Worm (Caenorhabditis elegans) whole organism, L1 larva: ENCODE data around the gene srx-58.

Experiments used
- Y116A8C.19 ChIP-seq: sonication (generic microtip); optimal IDR thresholded peaks from 2 replicates; lab custom pipeline; 2016; ENCODE audit warnings: missing compliant biosample characterization, missing genetic modification characterization, borderline replicate concordance
- aly-2 ChIP-seq: fragments of 150-350 bp; optimal IDR thresholded peaks from 2 replicates; lab custom pipeline; 2014; ENCODE audit warnings: missing biosample characterization, missing genetic modification characterization
- ama-1 ChIP-seq: fragments of 150-350 bp; optimal IDR thresholded peaks from 2 replicates; lab custom pipeline; 2014
- ceh-63 ChIP-seq: fragments of 200-800 bp; sonication (Bioruptor generic); optimal IDR thresholded peaks from 2 replicates; lab custom pipeline; 2018; ENCODE audit warnings: mild to moderate bottlenecking, missing genetic modification characterization, missing compliant biosample characterization
- ceh-82 ChIP-seq, 3 experiments: fragments of 150-350 bp in 1 of 3; sonication (generic microtip) in 2 of 3; optimal IDR thresholded peaks; 2 replicates each; lab custom pipeline; 2014 to 2017; ENCODE audit warnings: missing biosample characterization in 3 of 3, missing genetic modification characterization in 3 of 3
- ceh-88 ChIP-seq: fragments of 200-800 bp; sonication (Bioruptor generic); IDR thresholded peaks from 2 replicates; pipeline ENCODE4 v1.3.6; 2022; ENCODE audit warnings: missing genetic modification characterization, missing compliant biosample characterization
- ces-1 ChIP-seq: fragments of 150-350 bp; optimal IDR thresholded peaks from 2 replicates; lab custom pipeline; 2014; ENCODE audit warnings: missing biosample characterization, missing genetic modification reagents, missing genetic modification characterization
- dsc-1 ChIP-seq: sonication (generic microtip); optimal IDR thresholded peaks from 2 replicates; lab custom pipeline; 2016; ENCODE audit warnings: mild to moderate bottlenecking, missing genetic modification characterization, missing compliant biosample characterization
- efl-1 ChIP-seq, 4 experiments: fragments of 150-350 bp; optimal IDR thresholded peaks in 3 of 4; peaks in 1 of 4; 1 replicate in 1 of 4; 2 replicates in 3 of 4; lab custom pipeline; 2014; ENCODE audit warnings: missing biosample characterization in 2 of 4, missing genetic modification characterization in 2 of 4, missing genetic modification reagents in 2 of 4
- efl-3 ChIP-seq: fragments of 200-800 bp; sonication (Bioruptor generic); optimal IDR thresholded peaks from 2 replicates; lab custom pipeline; 2018; ENCODE audit warnings: mild to moderate bottlenecking, missing genetic modification characterization, missing compliant biosample characterization
- elt-2 ChIP-seq: sonication (generic microtip); optimal IDR thresholded peaks from 2 replicates; lab custom pipeline; 2016; ENCODE audit warnings: missing genetic modification characterization, mild to moderate bottlenecking, inconsistent platforms, missing compliant biosample characterization, missing genetic modification reagents
- fkh-4 ChIP-seq: sonication (generic microtip); optimal IDR thresholded peaks from 2 replicates; lab custom pipeline; 2016; ENCODE audit warnings: missing compliant biosample characterization, missing genetic modification characterization, borderline replicate concordance
- fkh-8 ChIP-seq: sonication (generic microtip); optimal IDR thresholded peaks from 2 replicates; lab custom pipeline; 2016; ENCODE audit warnings: mild to moderate bottlenecking, missing genetic modification characterization, missing compliant biosample characterization
- hpl-2 ChIP-seq: fragments of 150-350 bp; optimal IDR thresholded peaks from 2 replicates; lab custom pipeline; 2014; ENCODE audit warnings: missing biosample characterization, missing genetic modification reagents, missing genetic modification characterization
- jun-1 ChIP-seq: fragments of 150-350 bp; optimal IDR thresholded peaks from 2 replicates; lab custom pipeline; 2014; ENCODE audit warnings: missing biosample characterization, missing genetic modification reagents, missing genetic modification characterization
- lin-13 ChIP-seq: fragments of 150-350 bp; optimal IDR thresholded peaks from 2 replicates; lab custom pipeline; 2014; ENCODE audit warnings: missing biosample characterization, missing genetic modification reagents, missing genetic modification characterization
- lin-14 ChIP-seq: fragments of 200-800 bp; sonication (Bioruptor generic); optimal IDR thresholded peaks from 2 replicates; lab custom pipeline; 2018; ENCODE audit warnings: mild to moderate bottlenecking, missing genetic modification characterization, moderate library complexity, missing compliant biosample characterization
- lin-35 ChIP-seq, 2 experiments: fragments of 150-350 bp; optimal IDR thresholded peaks; 2 replicates each; lab custom pipeline; 2014; ENCODE audit warnings: missing biosample characterization in 2 of 2, missing genetic modification characterization in 2 of 2, missing genetic modification reagents in 2 of 2
- lir-3 ChIP-seq: sonication (generic microtip); optimal IDR thresholded peaks from 2 replicates; lab custom pipeline; 2016; ENCODE audit warnings: mild to moderate bottlenecking, missing genetic modification characterization, moderate library complexity, missing compliant biosample characterization; ENCODE audit not compliant: poor library complexity
- mab-9 ChIP-seq: fragments of 200-800 bp; sonication (Bioruptor generic); IDR thresholded peaks from 2 replicates; pipeline ENCODE4 v1.3.6; 2022; ENCODE audit warnings: missing genetic modification reagents, missing genetic modification characterization, missing compliant biosample characterization
- mdl-1 ChIP-seq, 2 experiments: fragments of 150-350 bp; optimal IDR thresholded peaks; 2 replicates each; lab custom pipeline; 2014 to 2017; ENCODE audit warnings: missing biosample characterization in 2 of 2, missing genetic modification characterization in 2 of 2, inconsistent platforms in 1 of 2
- mep-1 ChIP-seq: fragments of 150-350 bp; optimal IDR thresholded peaks from 2 replicates; lab custom pipeline; 2014; ENCODE audit warnings: missing biosample characterization, missing genetic modification characterization
- nhr-12 ChIP-seq: sonication (generic microtip); optimal IDR thresholded peaks from 2 replicates; lab custom pipeline; 2017; ENCODE audit warnings: missing biosample characterization, missing genetic modification characterization
- nhr-19 ChIP-seq: fragments of 200-800 bp; sonication (Bioruptor generic); conservative IDR thresholded peaks from 2 replicates; pipeline ENCODE4 v1.3.6; 2022; ENCODE audit warnings: missing genetic modification characterization, missing compliant biosample characterization
- nhr-20 ChIP-seq: sonication (generic microtip); optimal IDR thresholded peaks from 2 replicates; lab custom pipeline; 2016; ENCODE audit warnings: mild to moderate bottlenecking, missing genetic modification characterization, missing compliant biosample characterization
- nhr-28 ChIP-seq: fragments of 150-350 bp; optimal IDR thresholded peaks from 2 replicates; lab custom pipeline; 2014; ENCODE audit warnings: missing biosample characterization, missing genetic modification characterization
- nhr-76 ChIP-seq: sonication (generic microtip); optimal IDR thresholded peaks from 2 replicates; lab custom pipeline; 2017; ENCODE audit warnings: missing biosample characterization, missing genetic modification characterization
- nhr-77 ChIP-seq: fragments of 150-350 bp; optimal IDR thresholded peaks from 2 replicates; lab custom pipeline; 2014; ENCODE audit warnings: missing biosample characterization, missing genetic modification characterization
- nhr-84 ChIP-seq: sonication (generic microtip); optimal IDR thresholded peaks from 2 replicates; lab custom pipeline; 2017; ENCODE audit warnings: missing biosample characterization, missing genetic modification characterization
- nhr-85 ChIP-seq: sonication (generic microtip); peaks from one replicate; lab custom pipeline; 2016; ENCODE audit warnings: missing genetic modification characterization, inconsistent platforms, missing compliant biosample characterization
- nhr-90 ChIP-seq: sonication (generic microtip); optimal IDR thresholded peaks from 2 replicates; lab custom pipeline; 2016; ENCODE audit warnings: mild to moderate bottlenecking, missing genetic modification characterization, missing compliant biosample characterization; ENCODE audit not compliant: poor library complexity
- pag-3 ChIP-seq: sonication (generic microtip); optimal IDR thresholded peaks from 2 replicates; lab custom pipeline; 2017; ENCODE audit warnings: missing genetic modification characterization, mild to moderate bottlenecking, missing compliant biosample characterization, antibody characterized with exemption, borderline replicate concordance; ENCODE audit not compliant: insufficient read depth
- pax-3 ChIP-seq: fragments of 200-800 bp; sonication (Bioruptor generic); optimal IDR thresholded peaks from 2 replicates; lab custom pipeline; 2018; ENCODE audit warnings: mild to moderate bottlenecking, missing genetic modification characterization, moderate library complexity, missing compliant biosample characterization
- pqm-1 ChIP-seq: sonication (generic microtip); optimal IDR thresholded peaks from 3 replicates; lab custom pipeline; 2017; ENCODE audit warnings: missing biosample characterization, missing genetic modification characterization
- snu-23 ChIP-seq: sonication (generic microtip); optimal IDR thresholded peaks from 2 replicates; lab custom pipeline; 2016; ENCODE audit warnings: missing genetic modification characterization, missing compliant biosample characterization
- sup-37 ChIP-seq: fragments of 200-800 bp; sonication (Bioruptor generic); optimal IDR thresholded peaks from 2 replicates; lab custom pipeline; 2018; ENCODE audit warnings: mild to moderate bottlenecking, missing genetic modification characterization, missing compliant biosample characterization
- tlp-1 ChIP-seq: fragments of 150-350 bp; optimal IDR thresholded peaks from 2 replicates; lab custom pipeline; 2014; ENCODE audit warnings: missing biosample characterization, missing genetic modification characterization
- unc-130 ChIP-seq: fragments of 150-350 bp; optimal IDR thresholded peaks from 2 replicates; lab custom pipeline; 2017; ENCODE audit warnings: missing biosample characterization, missing genetic modification characterization, inconsistent platforms
- unc-30 ChIP-seq: sonication (generic microtip); optimal IDR thresholded peaks from 2 replicates; lab custom pipeline; 2017; ENCODE audit warnings: missing biosample characterization, missing genetic modification characterization
- unc-62 ChIP-seq: fragments of 150-350 bp; optimal IDR thresholded peaks from 2 replicates; lab custom pipeline; 2014; ENCODE audit warnings: missing biosample characterization, missing genetic modification reagents, missing genetic modification characterization
- unc-86 ChIP-seq: sonication (generic microtip); optimal IDR thresholded peaks from 2 replicates; lab custom pipeline; 2016; ENCODE audit warnings: missing genetic modification characterization, missing compliant biosample characterization
- unc-98 ChIP-seq: fragments of 200-800 bp; sonication (Bioruptor generic); IDR thresholded peaks from 2 replicates; pipeline ENCODE4 v1.3.6; 2022; ENCODE audit warnings: missing genetic modification characterization, missing compliant biosample characterization
- vab-15 ChIP-seq: sonication (generic microtip); optimal IDR thresholded peaks from 2 replicates; lab custom pipeline; 2017; ENCODE audit warnings: missing genotype, mild to moderate bottlenecking, missing genetic modification characterization, missing compliant biosample characterization
- zip-4 ChIP-seq: fragments of 200-800 bp; sonication (Bioruptor generic); optimal IDR thresholded peaks from 2 replicates; lab custom pipeline; 2018; ENCODE audit warnings: mild to moderate bottlenecking, missing genetic modification characterization, moderate library complexity, missing compliant biosample characterization

The srx-58 gene

DNA sequence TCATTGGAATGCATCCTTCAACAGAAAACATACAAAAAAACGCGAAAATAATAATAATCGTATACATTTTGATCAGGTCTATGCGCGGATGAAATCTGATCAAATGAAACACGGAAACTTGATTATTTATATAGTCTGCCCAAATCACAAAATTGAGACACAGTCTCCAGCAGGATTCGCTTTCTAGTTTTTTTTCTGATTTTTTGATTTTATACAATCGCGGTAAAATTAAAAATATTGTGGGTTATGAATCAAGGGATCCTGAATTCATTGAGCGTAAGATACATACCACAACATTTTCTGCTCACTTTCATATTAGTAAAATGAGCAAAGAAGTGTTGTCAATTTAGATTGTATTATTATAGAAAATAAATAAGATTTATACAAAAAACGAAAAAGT is 3.4 kb upstream of the srx-58 start, which contains the start of gene clec-230:
clec-230 (minus strand) TSS at position 101 of the 400 bp plus-strand sequence.
- TF ChIP-seq pax-3 (tag; lab: Kevin White, UChicago): no peak
- no peak for TF ChIP-seq efl-3
- TF ChIP-seq lir-3 (tag; lab: Kevin White, UChicago): no peak
- TF ChIP-seq ama-1 (lab: Kevin White, UChicago): no peak
- no peak for TF ChIP-seq hpl-2 (GFP tag; lab: Kevin White, UChicago)
- no peak for TF ChIP-seq efl-1 (optimal IDR thresholded peaks at IDR 0.05; lab: Kevin White, UChicago)
- no peak for TF ChIP-seq efl-1 (GFP tag; optimal IDR thresholded peaks at IDR 0.05 in 1 of 2; lab: Kevin White, UChicago)
- TF ChIP-seq fkh-4 (tag; lab: Kevin White, UChicago): no peak
- TF ChIP-seq pag-3 (tag; lab: Kevin White, UChicago): no peak
- no peak for TF ChIP-seq nhr-76 (tag; lab: Kevin White, UChicago)
- TF ChIP-seq dsc-1 (tag; lab: Kevin White, UChicago): no peak
- TF ChIP-seq unc-30: no peak
- no peak for TF ChIP-seq lin-13
- no peak for TF ChIP-seq mab-9
- TF ChIP-seq nhr-28 (tag; lab: Kevin White, UChicago): no peak
- no peak for TF ChIP-seq ceh-88 (GFP tag; lab: Robert Waterston, UW)
- TF ChIP-seq nhr-85 (tag; lab: Kevin White, UChicago): no peak
- no peak for TF ChIP-seq sup-37 (GFP tag; lab: Kevin White, UChicago)
- TF ChIP-seq lin-14 (GFP tag; lab: Kevin White, UChicago): no peak
- no peak for TF ChIP-seq nhr-77 (tag; lab: Kevin White, UChicago)

- TF ChIP-seq ceh-63 (GFP tag; lab: Kevin White, UChicago) (no peak), pag-3 (tag; lab: Kevin White, UChicago) (no peak), Y116A8C.19 (no peak), ama-1 (lab: Kevin White, UChicago) (no peak), jun-1 (no peak), mdl-1 (tag; optimal IDR thresholded peaks at IDR 0.05; lab: Kevin White, UChicago) (no peak), lin-35 (GFP tag; optimal IDR thresholded peaks at IDR 0.05; lab: Kevin White, UChicago) (no peak), efl-1 (optimal IDR thresholded peaks at IDR 0.05; lab: Kevin White, UChicago) (no peak), efl-1 (GFP tag; optimal IDR thresholded peaks at IDR 0.05 in 1 of 2; lab: Kevin White, UChicago) (no peak), nhr-28 (tag; lab: Kevin White, UChicago) (no peak), unc-30 (no peak), ces-1 (GFP tag; lab: Kevin White, UChicago) (no peak), nhr-12 (tag; lab: Kevin White, UChicago) (no peak), snu-23 (GFP tag; lab: Kevin White, UChicago) (no peak), nhr-84 (tag; lab: Kevin White, UChicago) (no peak)
These were observed 1.9 kb upstream of the srx-58 start, which contains the start of gene clec-231 for ce11 chrV:15350615-15351014. Gene clec-231, minus strand, starts transcription at chrV:15350715.

- TF ChIP-seq lin-35 (GFP tag; optimal IDR thresholded peaks at IDR 0.05; lab: Kevin White, UChicago) (peak in 1 of 2 experiments; percentile 42), unc-62 (GFP tag; lab: Kevin White, UChicago) (no peak), unc-98 (GFP tag; lab: Robert Waterston, UW) (no peak), fkh-8 (no peak), unc-130 (tag; lab: Kevin White, UChicago) (no peak), mab-9 (no peak), zip-4 (no peak), tlp-1 (no peak), ces-1 (GFP tag; lab: Kevin White, UChicago) (no peak), efl-1 (optimal IDR thresholded peaks at IDR 0.05; lab: Kevin White, UChicago) (no peak), efl-1 (GFP tag; optimal IDR thresholded peaks at IDR 0.05 in 1 of 2; lab: Kevin White, UChicago) (peak in 1 of 2 experiments; percentile 44), mep-1 (tag; lab: Kevin White, UChicago) (no peak), pqm-1 (tag; lab: Kevin White, UChicago) (peak; percentile 55), unc-86 (tag; lab: Kevin White, UChicago) (no peak), ceh-82 (tag; optimal IDR thresholded peaks at IDR 0.05; lab: Kevin White, UChicago) (no peak), nhr-19 (GFP tag; lab: Robert Waterston, UW) (no peak), nhr-20 (tag; lab: Kevin White, UChicago) (peak; percentile 63), elt-2 (tag; lab: Kevin White, UChicago) (peak; percentile 98), nhr-76 (tag; lab: Kevin White, UChicago) (no peak), pax-3 (tag; lab: Kevin White, UChicago) (peak; percentile 67), vab-15 (tag; lab: Kevin White, UChicago) (no peak), aly-2 (no peak), nhr-90 (tag; lab: Kevin White, UChicago) (no peak)
These were observed 2.2 kb downstream of the srx-58 start, which contains the start of gene C29F3.7 for ce11 chrV:15354648-15355047. Gene C29F3.7, plus strand, starts transcription at chrV:15354901.
